Worm (Caenorhabditis elegans): ENCODE measurements around the gene Y57A10B.7.

Gene Y57A10B.7

ce11 chrII:12410107-12410506, 16.5 kb upstream of the Y57A10B.7 start, which contains the start of gene F57G9.3:
Gene F57G9.3, minus strand, starts transcription at chrII:12410207.
- TF ChIP-seq Y56A3A.18 (GFP tag; IDR thresholded peaks at IDR 0.05) (no peak), D2030.7 (GFP tag; IDR thresholded peaks at IDR 0.05) (no peak), F57A8.1 (GFP tag; optimal IDR thresholded peaks at IDR 0.05) (no peak), zim-3 (tag; optimal IDR thresholded peaks at IDR 0.05) (no peak), F22D6.2 (tag; optimal IDR thresholded peaks at IDR 0.05) (no peak), ztf-25 (GFP tag; IDR thresholded peaks at IDR 0.05) (no peak), mxl-1 (tag; optimal IDR thresholded peaks at IDR 0.05) (no peak), nhr-80 (tag; optimal IDR thresholded peaks at IDR 0.05) (no peak), unc-62 (GFP tag; optimal IDR thresholded peaks at IDR 0.05) (no peak), aptf-2 (GFP tag; conservative IDR thresholded peaks at IDR 0.05) (no peak), T26A5.8 (tag; optimal IDR thresholded peaks at IDR 0.05) (no peak), efl-1 (GFP tag; optimal IDR thresholded peaks at IDR 0.05) (no peak), rec-8 (tag; optimal IDR thresholded peaks at IDR 0.05) (no peak), cebp-1 (GFP tag; IDR thresholded peaks at IDR 0.05) (no peak), cebp-1 (tag; optimal IDR thresholded peaks at IDR 0.05) (no peak), lsy-27 (tag; optimal IDR thresholded peaks at IDR 0.05; ENCODE audit: borderline replicate concordance, insufficient read depth) (no peak), ceh-100 (GFP tag; IDR thresholded peaks at IDR 0.05) (no peak), K11D2.4 (GFP tag; IDR thresholded peaks at IDR 0.05) (no peak)

- no peak for TF ChIP-seq bed-2 (GFP tag; IDR thresholded peaks at IDR 0.05)
- TF ChIP-seq ceh-58 (GFP tag; IDR thresholded peaks at IDR 0.05): no peak
- no peak for TF ChIP-seq attf-5 (GFP tag; optimal IDR thresholded peaks at IDR 0.05)
- TF ChIP-seq xnd-1 (tag; optimal IDR thresholded peaks at IDR 0.05): no peak
- no peak for TF ChIP-seq nhr-179 (tag; optimal IDR thresholded peaks at IDR 0.05)
- no peak for TF ChIP-seq sptf-2 (GFP tag; optimal IDR thresholded peaks at IDR 0.05)
- no peak for TF ChIP-seq F23B12.7 (tag; optimal IDR thresholded peaks at IDR 0.05; ENCODE audit: insufficient read depth)
- no peak for TF ChIP-seq F22D6.2 (tag; optimal IDR thresholded peaks at IDR 0.05)
- TF ChIP-seq B0035.1 (tag; optimal IDR thresholded peaks at IDR 0.05): no peak
- no peak for TF ChIP-seq nhr-80 (tag; optimal IDR thresholded peaks at IDR 0.05)
- TF ChIP-seq hlh-12 (tag; optimal IDR thresholded peaks at IDR 0.05): no peak
- no peak for TF ChIP-seq pha-4 (tag; optimal IDR thresholded peaks at IDR 0.05)
- no peak for TF ChIP-seq F52B5.7 (tag; optimal IDR thresholded peaks at IDR 0.05)
- TF ChIP-seq snpc-4 (GFP tag; optimal IDR thresholded peaks at IDR 0.05): no peak
- no peak for TF ChIP-seq snpc-4 (tag; optimal IDR thresholded peaks at IDR 0.05)
- TF ChIP-seq ztf-6 (GFP tag; IDR thresholded peaks at IDR 0.05): no peak
- no peak for TF ChIP-seq ccch-3 (GFP tag; optimal IDR thresholded peaks at IDR 0.05)
- no peak for TF ChIP-seq hmg-1.2 (GFP tag; IDR thresholded peaks at IDR 0.05)
These were observed 15.1 kb upstream of the Y57A10B.7 start, which contains the start of gene sre-31 for ce11 chrII:12408717-12409116. Gene sre-31, minus strand, starts transcription at chrII:12408817.

DNA sequence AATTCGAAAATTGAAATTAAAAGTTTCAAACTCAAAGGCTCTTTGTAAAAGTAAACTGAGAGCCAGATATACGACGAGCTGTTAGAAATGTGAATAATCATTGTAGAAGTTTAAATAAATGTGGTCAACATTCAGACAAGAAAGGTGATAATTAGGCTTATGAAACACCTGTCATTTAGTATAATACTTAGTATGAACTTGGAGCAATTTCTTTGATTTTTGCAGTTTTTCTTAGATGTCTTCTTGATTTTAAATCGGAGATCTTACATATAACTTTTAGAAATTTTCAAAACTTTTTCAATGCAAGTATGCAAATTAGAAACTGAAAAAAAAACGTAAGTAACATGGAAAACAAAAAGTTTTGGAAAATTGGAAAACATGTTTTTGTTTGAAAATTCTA, 12.8 kb upstream of the Y57A10B.7 start, which contains the start of gene sre-30:
sre-30 (minus strand) TSS at position 101 of the 400 bp plus-strand sequence.
- TF ChIP-seq lir-1 (GFP tag; conservative IDR thresholded peaks at IDR 0.05) (no peak), C17E4.6 (GFP tag; IDR thresholded peaks at IDR 0.05) (no peak), mes-4 (tag; optimal IDR thresholded peaks at IDR 0.05) (no peak), ama-1 (optimal IDR thresholded peaks at IDR 0.05) (no peak), ama-1 (GFP tag; optimal IDR thresholded peaks at IDR 0.05) (no peak), athp-1 (tag; optimal IDR thresholded peaks at IDR 0.05) (no peak), lin-35 (GFP tag; optimal IDR thresholded peaks at IDR 0.05) (no peak), F39B2.1 (GFP tag; IDR thresholded peaks at IDR 0.05) (no peak), sdz-38 (tag; optimal IDR thresholded peaks at IDR 0.05) (no peak), Y67H2A.10 (GFP tag; conservative IDR thresholded peaks at IDR 0.05) (no peak), nhr-27 (tag; optimal IDR thresholded peaks at IDR 0.05) (no peak), Y53F4B.3 (GFP tag; IDR thresholded peaks at IDR 0.05) (no peak), F55B11.4 (tag; optimal IDR thresholded peaks at IDR 0.05; ENCODE audit: borderline replicate concordance, insufficient read depth) (no peak), sea-2 (GFP tag; IDR thresholded peaks at IDR 0.05) (no peak), nfya-1 (tag; optimal IDR thresholded peaks at IDR 0.05; ENCODE audit: borderline replicate concordance, insufficient read depth) (no peak), lag-1 (GFP tag; IDR thresholded peaks at IDR 0.05) (no peak), efl-1 (GFP tag; optimal IDR thresholded peaks at IDR 0.05) (no peak)

Measured in whole organism, young adult.